Fruit fly (Drosophila melanogaster) whole organism, embryonic: ENCODE data around the gene nbs.

ENCODE experiments used
- Ada2b ChIP-seq: fragments of 200-800 bp; sonication (Bioruptor generic); IDR thresholded peaks from 2 replicates; pipeline ENCODE4 v1.3.6; 2022; ENCODE audit warnings: missing biosample characterization, missing genetic modification characterization
- CG10274 ChIP-seq: fragments of 200-800 bp; sonication (Bioruptor generic); optimal IDR thresholded peaks from 3 replicates; lab custom pipeline; 2017; ENCODE audit warnings: missing biosample characterization, mild to moderate bottlenecking, missing genetic modification characterization
- CG10543 ChIP-seq: fragments of 200-800 bp; sonication (Bioruptor generic); optimal IDR thresholded peaks from 3 replicates; lab custom pipeline; 2017; ENCODE audit warnings: missing biosample characterization, mild to moderate bottlenecking, missing genetic modification characterization, moderate library complexity
- CG11504 ChIP-seq: fragments of 200-800 bp; sonication (Bioruptor generic); optimal IDR thresholded peaks from 3 replicates; lab custom pipeline; 2019; ENCODE audit warnings: missing biosample characterization, mild to moderate bottlenecking, missing genetic modification characterization, moderate library complexity
- CG13894 ChIP-seq: fragments of 200-800 bp; sonication (Bioruptor generic); optimal IDR thresholded peaks from 3 replicates; lab custom pipeline; 2018; ENCODE audit warnings: missing biosample characterization, mild to moderate bottlenecking, missing genetic modification characterization, moderate library complexity
- CG14014 ChIP-seq: fragments of 200-800 bp; sonication (Bioruptor generic); IDR thresholded peaks from 2 replicates; pipeline ENCODE4 v1.3.6; 2022; ENCODE audit warnings: missing biosample characterization, missing genetic modification characterization
- CG17568 ChIP-seq: fragments of 200-800 bp; sonication (Bioruptor generic); optimal IDR thresholded peaks from 2 replicates; lab custom pipeline; 2018; ENCODE audit warnings: missing biosample characterization, mild to moderate bottlenecking, missing genetic modification characterization, moderate library complexity
- CG1832 ChIP-seq: fragments of 200-800 bp; sonication (Bioruptor generic); optimal IDR thresholded peaks from 2 replicates; lab custom pipeline; 2017; ENCODE audit warnings: missing biosample characterization, mild to moderate bottlenecking, missing genetic modification characterization, inconsistent platforms
- CG2678 ChIP-seq: fragments of 200-800 bp; sonication (Bioruptor generic); optimal IDR thresholded peaks from 3 replicates; lab custom pipeline; 2019; ENCODE audit warnings: missing biosample characterization, mild to moderate bottlenecking, missing genetic modification characterization, moderate library complexity
- CG2875 ChIP-seq: fragments of 200-800 bp; sonication (Bioruptor generic); optimal IDR thresholded peaks from 2 replicates; lab custom pipeline; 2017; ENCODE audit warnings: missing biosample characterization, mild to moderate bottlenecking, missing genetic modification characterization, missing genetic modification reagents
- CG31388 ChIP-seq: fragments of 200-800 bp; sonication (Bioruptor generic); optimal IDR thresholded peaks from 2 replicates; lab custom pipeline; 2016; ENCODE audit warnings: missing biosample characterization, missing genetic modification characterization
- CG34422 ChIP-seq: fragments of 200-800 bp; sonication (Bioruptor generic); IDR thresholded peaks from 3 replicates; pipeline ENCODE4 v1.3.6; 2022; ENCODE audit warnings: missing biosample characterization, missing genetic modification characterization
- CG3726 ChIP-seq: fragments of 200-800 bp; sonication (Bioruptor generic); IDR thresholded peaks from 3 replicates; pipeline ENCODE4, ENCODE4 v1.3.6; 2022; ENCODE audit warnings: missing biosample characterization, missing genetic modification characterization
- CG4707 ChIP-seq: fragments of 200-800 bp; sonication (Bioruptor generic); optimal IDR thresholded peaks from 2 replicates; lab custom pipeline; 2018; ENCODE audit warnings: missing biosample characterization, mild to moderate bottlenecking, missing genetic modification characterization, moderate library complexity
- CG5245 ChIP-seq: fragments of 200-800 bp; sonication (Bioruptor generic); optimal IDR thresholded peaks from 3 replicates; lab custom pipeline; 2016; ENCODE audit warnings: missing biosample characterization, missing genetic modification characterization
- CG6254 ChIP-seq: fragments of 200-800 bp; sonication (Bioruptor generic); optimal IDR thresholded peaks from 3 replicates; lab custom pipeline; 2017; ENCODE audit warnings: mild to moderate bottlenecking, missing biosample characterization, missing genetic modification reagents, missing genetic modification characterization
- CG6791 ChIP-seq: fragments of 200-800 bp; sonication (Bioruptor generic); IDR thresholded peaks from 3 replicates; pipeline ENCODE4 v1.3.6; 2022; ENCODE audit warnings: missing biosample characterization, missing genetic modification characterization; ENCODE audit not compliant: partially characterized antibody
- CG7786 ChIP-seq: fragments of 200-800 bp; sonication (Bioruptor generic); optimal IDR thresholded peaks from 2 replicates; lab custom pipeline; 2016; ENCODE audit warnings: missing biosample characterization, missing genetic modification characterization
- CG8924 ChIP-seq: fragments of 200-800 bp; optimal IDR thresholded peaks from 3 replicates; lab custom pipeline; 2019; ENCODE audit warnings: missing biosample characterization, mild to moderate bottlenecking, missing genetic modification characterization, moderate library complexity
- CHES-1-like ChIP-seq: fragments of 200-800 bp; sonication (Bioruptor generic); optimal IDR thresholded peaks from 2 replicates; lab custom pipeline; 2016; ENCODE audit warnings: missing biosample characterization, missing genetic modification characterization
- D19A ChIP-seq: fragments of 200-800 bp; optimal IDR thresholded peaks from 3 replicates; lab custom pipeline; 2019; ENCODE audit warnings: missing biosample characterization, mild to moderate bottlenecking, missing genetic modification characterization, moderate library complexity
- Dll ChIP-seq: fragments of 200-800 bp; sonication (Bioruptor generic); IDR thresholded peaks from 4 replicates; pipeline ENCODE4 v1.3.6; 2022; ENCODE audit warnings: missing biosample characterization, missing genetic modification characterization; ENCODE audit not compliant: partially characterized antibody
- E2f1 ChIP-seq: fragments of 200-800 bp; sonication (Bioruptor generic); IDR thresholded peaks from 2 replicates; pipeline ENCODE4 v1.3.6; 2022; ENCODE audit warnings: missing biosample characterization, missing genetic modification characterization
- ERR ChIP-seq: fragments of 200-800 bp; sonication (Bioruptor generic); optimal IDR thresholded peaks from 2 replicates; lab custom pipeline; 2016; ENCODE audit warnings: missing biosample characterization, missing genetic modification characterization
- Lim3 ChIP-seq: fragments of 200-800 bp; sonication (Bioruptor generic); IDR thresholded peaks from 2 replicates; pipeline ENCODE4 v1.3.6; 2022; ENCODE audit warnings: missing biosample characterization, missing genetic modification characterization
- MBD-R2 ChIP-seq: fragments of 200-800 bp; sonication (Bioruptor generic); IDR thresholded peaks from 2 replicates; pipeline ENCODE4 v1.3.6; 2022; ENCODE audit warnings: missing biosample characterization, missing genetic modification characterization
- MTF-1 ChIP-seq: fragments of 200-800 bp; sonication (Bioruptor generic); optimal IDR thresholded peaks from 2 replicates; lab custom pipeline; 2018; ENCODE audit warnings: missing biosample characterization, mild to moderate bottlenecking, missing genetic modification characterization, borderline replicate concordance
- Max ChIP-seq: fragments of 200-800 bp; sonication (Bioruptor generic); optimal IDR thresholded peaks from 2 replicates; lab custom pipeline; 2016; ENCODE audit warnings: missing biosample characterization, mild to moderate bottlenecking, missing genetic modification characterization
- Myb ChIP-seq: fragments of 200-800 bp; sonication (Bioruptor generic); optimal IDR thresholded peaks from 2 replicates; lab custom pipeline; 2016; ENCODE audit warnings: missing biosample characterization, missing genetic modification characterization
- Nf-YC ChIP-seq: fragments of 200-800 bp; optimal IDR thresholded peaks from 3 replicates; lab custom pipeline; 2019; ENCODE audit warnings: missing biosample characterization, mild to moderate bottlenecking, missing genetic modification characterization, moderate library complexity
- NfI ChIP-seq: fragments of 200-800 bp; sonication (Bioruptor generic); optimal IDR thresholded peaks from 3 replicates; lab custom pipeline; 2018; ENCODE audit warnings: missing biosample characterization, mild to moderate bottlenecking, missing genetic modification characterization, moderate library complexity
- amos ChIP-seq: fragments of 200-800 bp; sonication (Bioruptor generic); IDR thresholded peaks from 2 replicates; pipeline ENCODE4 v1.3.6; 2022; ENCODE audit warnings: missing biosample characterization, missing genetic modification characterization; ENCODE audit not compliant: partially characterized antibody
- ato ChIP-seq: fragments of 200-800 bp; sonication (Bioruptor generic); IDR thresholded peaks from 2 replicates; pipeline ENCODE4 v1.3.6; 2022; ENCODE audit warnings: missing biosample characterization, missing genetic modification characterization; ENCODE audit not compliant: partially characterized antibody
- crc ChIP-seq: fragments of 200-800 bp; sonication (Bioruptor generic); optimal IDR thresholded peaks from 2 replicates; lab custom pipeline; 2016; ENCODE audit warnings: missing biosample characterization, missing genetic modification characterization
- dpn ChIP-seq, 2 experiments: fragments of 200-800 bp; sonication (Bioruptor generic); optimal IDR thresholded peaks; 3 replicates each; lab custom pipeline; 2016; ENCODE audit warnings: missing biosample characterization in 2 of 2, missing genetic modification characterization in 2 of 2
- en ChIP-seq: fragments of 200-800 bp; sonication (Bioruptor generic); optimal IDR thresholded peaks from 2 replicates; lab custom pipeline; 2016; ENCODE audit warnings: missing biosample characterization, missing genetic modification characterization
- exex ChIP-seq: fragments of 200-800 bp; sonication (Bioruptor generic); optimal IDR thresholded peaks from 4 replicates; lab custom pipeline; 2018; ENCODE audit warnings: missing biosample characterization, mild to moderate bottlenecking, missing genetic modification characterization, moderate library complexity
- fd102C ChIP-seq: fragments of 200-800 bp; sonication (Bioruptor generic); optimal IDR thresholded peaks from 2 replicates; lab custom pipeline; 2018; ENCODE audit warnings: missing biosample characterization, mild to moderate bottlenecking, missing genetic modification characterization, moderate library complexity
- gcm2 ChIP-seq: fragments of 200-800 bp; sonication (Bioruptor generic); optimal IDR thresholded peaks from 2 replicates; lab custom pipeline; 2016; ENCODE audit warnings: missing biosample characterization, missing genetic modification characterization
- gsb ChIP-seq: fragments of 200-800 bp; sonication (Bioruptor generic); IDR thresholded peaks from 2 replicates; pipeline ENCODE4 v1.3.6; 2022; ENCODE audit warnings: missing biosample characterization, missing genetic modification characterization
- lbe ChIP-seq: fragments of 200-800 bp; sonication (Bioruptor generic); optimal IDR thresholded peaks from 2 replicates; lab custom pipeline; 2016; ENCODE audit warnings: missing biosample characterization, mild to moderate bottlenecking, missing genetic modification characterization
- lilli ChIP-seq: fragments of 200-800 bp; sonication (Bioruptor generic); optimal IDR thresholded peaks from 3 replicates; lab custom pipeline; 2016; ENCODE audit warnings: missing biosample characterization, missing genetic modification characterization
- mirr ChIP-seq: fragments of 200-800 bp; sonication (Bioruptor generic); optimal IDR thresholded peaks from 3 replicates; lab custom pipeline; 2018; ENCODE audit warnings: missing biosample characterization, mild to moderate bottlenecking, missing genetic modification characterization
- pum ChIP-seq: fragments of 200-800 bp; sonication (Bioruptor generic); optimal IDR thresholded peaks from 2 replicates; lab custom pipeline; 2016; ENCODE audit warnings: missing biosample characterization, missing genetic modification characterization
- slp2 ChIP-seq: fragments of 200-800 bp; sonication (Bioruptor generic); optimal IDR thresholded peaks from 2 replicates; lab custom pipeline; 2016; ENCODE audit warnings: missing biosample characterization, missing genetic modification characterization
- tap ChIP-seq: fragments of 200-800 bp; optimal IDR thresholded peaks from 3 replicates; lab custom pipeline; 2019; ENCODE audit warnings: missing biosample characterization, mild to moderate bottlenecking, missing genetic modification characterization, moderate library complexity
- toy ChIP-seq: fragments of 200-800 bp; sonication (Bioruptor generic); IDR thresholded peaks from 2 replicates; pipeline ENCODE4 v1.3.6; 2022; ENCODE audit warnings: missing biosample characterization, missing genetic modification characterization
- vnd ChIP-seq: fragments of 200-800 bp; sonication (Bioruptor generic); IDR thresholded peaks from 3 replicates; pipeline ENCODE4 v1.3.6; 2022; ENCODE audit warnings: missing biosample characterization, missing genetic modification characterization; ENCODE audit not compliant: partially characterized antibody
- wek ChIP-seq: fragments of 200-800 bp; sonication (Bioruptor generic); optimal IDR thresholded peaks from 3 replicates; lab custom pipeline; 2018; ENCODE audit warnings: missing biosample characterization, mild to moderate bottlenecking, missing genetic modification characterization, moderate library complexity
- wor ChIP-seq: fragments of 200-800 bp; sonication (Bioruptor generic); IDR thresholded peaks from 2 replicates; pipeline ENCODE4 v1.3.6; 2022; ENCODE audit warnings: missing biosample characterization, missing genetic modification characterization

Gene nbs

DNA sequence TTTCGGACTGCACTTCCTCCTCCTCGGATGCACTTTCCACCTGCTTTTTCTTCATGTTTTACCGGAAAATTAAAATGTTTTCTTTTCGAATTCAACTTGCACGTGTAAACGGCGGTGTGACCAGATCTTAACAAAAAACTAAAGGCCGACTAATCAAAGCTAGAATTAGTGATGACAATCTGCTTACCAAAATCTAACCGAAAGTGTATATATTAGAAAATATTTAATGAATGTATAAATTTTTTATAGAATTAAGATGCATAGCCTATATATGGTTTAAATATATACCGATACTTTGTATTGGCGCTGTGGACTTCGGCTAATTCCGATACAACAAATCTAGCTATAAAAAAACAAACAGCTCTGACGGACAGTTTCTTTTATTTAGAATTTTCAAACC lies 4.1 kb downstream of the nbs start, which contains the start of the genes CG18178 and CG14174 (continued):
- TF ChIP-seq CG14014 (GFP tag; lab: Robert Waterston, UW): peak; percentile 63; the same call in 1 of the 2 replicates
- TF ChIP-seq CG13894 (tag; lab: Kevin White, UChicago): peak; percentile 78
- no peak for TF ChIP-seq mirr (GFP tag; lab: Kevin White, UChicago)
- TF ChIP-seq Max (GFP tag; lab: Kevin White, UChicago): peak; percentile 90
- TF ChIP-seq lbe (GFP tag; lab: Kevin White, UChicago): peak; percentile 51
- peak; percentile 59; the same call in 1 of the 2 replicates for TF ChIP-seq E2f1 (GFP tag; lab: Robert Waterston, UW)
- TF ChIP-seq Dll (GFP tag; lab: Robert Waterston, UW): peak; percentile 66
- no peak for TF ChIP-seq CG7786 (GFP tag; lab: Kevin White, UChicago)
- peak; percentile 78 for TF ChIP-seq CG11504 (tag; lab: Kevin White, UChicago)
- peak; percentile 38 for TF ChIP-seq CG6254 (GFP tag; lab: Kevin White, UChicago)
- peak; percentile 73 for TF ChIP-seq CG34422 (GFP tag; lab: Robert Waterston, UW)
- peak; percentile 82 for TF ChIP-seq Nf-YC (tag; lab: Kevin White, UChicago)
- no peak for TF ChIP-seq wek
- TF ChIP-seq CG10274 (GFP tag; lab: Kevin White, UChicago): no peak
- TF ChIP-seq CG2875: no peak
- no peak for TF ChIP-seq fd102C (GFP tag; lab: Kevin White, UChicago)
- peak; percentile 69 for TF ChIP-seq CG10543 (GFP tag; lab: Kevin White, UChicago)
- TF ChIP-seq MTF-1 (GFP tag; lab: Kevin White, UChicago): no peak
- TF ChIP-seq CG8924 (tag; lab: Kevin White, UChicago): peak; percentile 80
- no peak for TF ChIP-seq pum (GFP tag; lab: Kevin White, UChicago)
- TF ChIP-seq MBD-R2 (GFP tag; lab: Robert Waterston, UW): peak; percentile 88
- TF ChIP-seq CG1832: no peak
- TF ChIP-seq gcm2: no peak
- TF ChIP-seq D19A (tag; lab: Kevin White, UChicago): peak; percentile 61
- no peak for TF ChIP-seq toy (GFP tag; lab: Robert Waterston, UW)
- peak; percentile 60 for TF ChIP-seq lilli (GFP tag; lab: Kevin White, UChicago)
- TF ChIP-seq gsb (GFP tag; lab: Robert Waterston, UW): no peak
- peak; percentile 74 for TF ChIP-seq CG2678
- no peak for TF ChIP-seq CG6791 (GFP tag; lab: Robert Waterston, UW)
- no peak for TF ChIP-seq CG31388 (GFP tag; lab: Kevin White, UChicago)
- peak; percentile 76 for TF ChIP-seq NfI (GFP tag; lab: Kevin White, UChicago)
- no peak for TF ChIP-seq CG4707 (GFP tag; lab: Kevin White, UChicago)
- TF ChIP-seq wor (GFP tag; lab: Robert Waterston, UW): peak; percentile 56; the same call in 1 of the 2 replicates
- peak in 1 of 2 experiments; percentile 76 for TF ChIP-seq dpn (GFP tag; optimal IDR thresholded peaks at IDR 0.05; lab: Kevin White, UChicago)
- TF ChIP-seq exex (tag; lab: Kevin White, UChicago): peak; percentile 22
- TF ChIP-seq slp2: no peak
- peak; percentile 42 for TF ChIP-seq tap (tag; lab: Kevin White, UChicago)
- no peak for TF ChIP-seq ato (GFP tag; lab: Robert Waterston, UW)
- no peak for TF ChIP-seq en (GFP tag; lab: Kevin White, UChicago)
- no peak for TF ChIP-seq vnd (GFP tag; lab: Robert Waterston, UW)
- no peak for TF ChIP-seq Myb (GFP tag; lab: Kevin White, UChicago)
- no peak for TF ChIP-seq CG17568
- TF ChIP-seq amos (GFP tag; lab: Robert Waterston, UW): no peak
- no peak for TF ChIP-seq Lim3 (GFP tag; lab: Robert Waterston, UW)
- TF ChIP-seq CG5245 (GFP tag; lab: Kevin White, UChicago): peak; percentile 41
- TF ChIP-seq Ada2b (GFP tag; lab: Robert Waterston, UW): peak; percentile 33; the same call in 1 of the 2 replicates
- peak; percentile 25 for TF ChIP-seq CHES-1-like
- TF ChIP-seq CG3726 (GFP tag; lab: Robert Waterston, UW): no peak
- TF ChIP-seq ERR: no peak
- no peak for TF ChIP-seq crc (GFP tag; lab: Kevin White, UChicago)
